Comparison of ENCODE assay signal across 1 worm cellular context in genomic region chrIV:12215762-12216295, ce11.
TF ChIP-seq lines count a peak whose summit lies in the region.

Gene phy-2, minus strand, starts transcription at chrIV:12215987.

TF ChIP-seq in whole organism, L1 larva, 84 proteins besides CTCF, POLR2A, EP300 and RAD21 (continued from another document):
- TF ChIP-seq hlh-17 (GFP tag; optimal IDR thresholded peaks at IDR 0.05; lab: Kevin White, UChicago; ENCODE audit: borderline replicate concordance) (no peak), jun-1 (tag; optimal IDR thresholded peaks at IDR 0.05; lab: Kevin White, UChicago) (no peak), lin-15B (tag; optimal IDR thresholded peaks at IDR 0.05; lab: Kevin White, UChicago) (no peak)
